Worm (Caenorhabditis elegans): Measurements from ENCODE around the gene acr-2.

The acr-2 gene

ce11 chrX:6749124-6749822 is 46.9 kb downstream of the acr-2 start:
- TF ChIP-seq egl-27 (tag; optimal IDR thresholded peaks at IDR 0.05): no peak
- TF ChIP-seq nhr-67 (tag; optimal IDR thresholded peaks at IDR 0.05): no peak
- peak; percentile 60 for TF ChIP-seq lsy-12 (tag; optimal IDR thresholded peaks at IDR 0.05)
- peak in 2 of 3 experiments; percentile 16 to 88 for TF ChIP-seq elt-3 (tag; optimal IDR thresholded peaks at IDR 0.05)
- TF ChIP-seq nfya-1 (tag; optimal IDR thresholded peaks at IDR 0.05; ENCODE audit: insufficient read depth): peak; percentile 65
- TF ChIP-seq nhr-23 (tag; optimal IDR thresholded peaks at IDR 0.05): peak; percentile 95
- no peak for TF ChIP-seq daf-12 (tag; optimal IDR thresholded peaks at IDR 0.05)
- peak; percentile 53 for TF ChIP-seq unc-62 (GFP tag; optimal IDR thresholded peaks at IDR 0.05)
- TF ChIP-seq zag-1 (tag; optimal IDR thresholded peaks at IDR 0.05): no peak
- TF ChIP-seq ceh-16 (tag; optimal IDR thresholded peaks at IDR 0.05): no peak
- TF ChIP-seq nhr-43 (tag; optimal IDR thresholded peaks at IDR 0.05; ENCODE audit: poor library complexity, severe bottlenecking): peak; percentile 93
- TF ChIP-seq jun-1 (tag; optimal IDR thresholded peaks at IDR 0.05): peak; percentile 69
- TF ChIP-seq sea-2 (GFP tag; optimal IDR thresholded peaks at IDR 0.05): no peak
- peak; percentile 82 for TF ChIP-seq ztf-4 (tag; optimal IDR thresholded peaks at IDR 0.05)
- no peak for TF ChIP-seq ceh-9 (tag; optimal IDR thresholded peaks at IDR 0.05)
- TF ChIP-seq lin-39 (tag; optimal IDR thresholded peaks at IDR 0.05): no peak
- peak; percentile 42 for TF ChIP-seq mml-1 (tag; optimal IDR thresholded peaks at IDR 0.05)
- TF ChIP-seq ceh-82 (tag; optimal IDR thresholded peaks at IDR 0.05): no peak
- TF ChIP-seq elt-2 (tag; optimal IDR thresholded peaks at IDR 0.05): peak; percentile 91
- no peak for TF ChIP-seq ama-1 (optimal IDR thresholded peaks at IDR 0.05)
- TF ChIP-seq ZK546.5 (tag; optimal IDR thresholded peaks at IDR 0.05): no peak
- no peak for TF ChIP-seq nhr-76 (tag; optimal IDR thresholded peaks at IDR 0.05)
- peak; percentile 67 for TF ChIP-seq nhr-28 (tag; optimal IDR thresholded peaks at IDR 0.05)
- TF ChIP-seq fkh-2 (tag; optimal IDR thresholded peaks at IDR 0.05): no peak
- TF ChIP-seq nhr-25 (tag; optimal IDR thresholded peaks at IDR 0.05): peak; percentile 74
- TF ChIP-seq mdl-1 (tag; optimal IDR thresholded peaks at IDR 0.05): peak; percentile 96
- TF ChIP-seq elt-1 (tag; optimal IDR thresholded peaks at IDR 0.05): no peak
- no peak for TF ChIP-seq lin-15B (tag; optimal IDR thresholded peaks at IDR 0.05)
- no peak for TF ChIP-seq nhr-12 (tag; optimal IDR thresholded peaks at IDR 0.05)
- peak; percentile 61 for TF ChIP-seq pha-4 (tag; optimal IDR thresholded peaks at IDR 0.05)
- peak; percentile 75 for TF ChIP-seq tbx-2 (tag; optimal IDR thresholded peaks at IDR 0.05)
- TF ChIP-seq nhr-237 (tag; optimal IDR thresholded peaks at IDR 0.05): no peak
- TF ChIP-seq nhr-77 (tag; optimal IDR thresholded peaks at IDR 0.05): no peak
- TF ChIP-seq nhr-11 (tag; optimal IDR thresholded peaks at IDR 0.05): no peak
- no peak for TF ChIP-seq fkh-10 (GFP tag; optimal IDR thresholded peaks at IDR 0.05)
- TF ChIP-seq hmg-11 (tag; optimal IDR thresholded peaks at IDR 0.05): no peak
- peak; percentile 27 for TF ChIP-seq pqm-1 (tag; optimal IDR thresholded peaks at IDR 0.05)
- no peak for TF ChIP-seq R02D3.7 (tag; optimal IDR thresholded peaks at IDR 0.05)
- TF ChIP-seq fos-1 (tag; optimal IDR thresholded peaks at IDR 0.05): no peak
- TF ChIP-seq egl-5 (tag; optimal IDR thresholded peaks at IDR 0.05): no peak
- TF ChIP-seq eor-1 (tag; optimal IDR thresholded peaks at IDR 0.05): peak in 1 of 2 experiments; percentile 8
- no peak for TF ChIP-seq skn-1 (tag; optimal IDR thresholded peaks at IDR 0.05)
- no peak for TF ChIP-seq aly-2 (tag; optimal IDR thresholded peaks at IDR 0.05)
- TF ChIP-seq ceh-28 (tag; optimal IDR thresholded peaks at IDR 0.05): no peak

- TF ChIP-seq tbx-2 (tag; optimal IDR thresholded peaks at IDR 0.05) (peak; percentile 77), elt-1 (tag; optimal IDR thresholded peaks at IDR 0.05) (peak; percentile 54), elt-2 (tag; optimal IDR thresholded peaks at IDR 0.05) (peak; percentile 89), pha-4 (tag; optimal IDR thresholded peaks at IDR 0.05) (peak; percentile 99), sea-2 (GFP tag; optimal IDR thresholded peaks at IDR 0.05) (no peak), jun-1 (tag; optimal IDR thresholded peaks at IDR 0.05) (peak; percentile 85), R02D3.7 (tag; optimal IDR thresholded peaks at IDR 0.05) (no peak), fkh-2 (tag; optimal IDR thresholded peaks at IDR 0.05) (no peak), nfya-1 (tag; optimal IDR thresholded peaks at IDR 0.05; ENCODE audit: insufficient read depth) (peak; percentile 75), daf-12 (tag; optimal IDR thresholded peaks at IDR 0.05) (no peak), ztf-11 (tag; optimal IDR thresholded peaks at IDR 0.05) (no peak), fkh-10 (GFP tag; optimal IDR thresholded peaks at IDR 0.05) (no peak), ceh-28 (tag; optimal IDR thresholded peaks at IDR 0.05) (peak; percentile 45), elt-3 (tag; optimal IDR thresholded peaks at IDR 0.05) (peak in 1 of 3 experiments; percentile 78), lin-39 (tag; optimal IDR thresholded peaks at IDR 0.05) (peak; percentile 72), mdl-1 (tag; optimal IDR thresholded peaks at IDR 0.05) (peak; percentile 100), nhr-25 (tag; optimal IDR thresholded peaks at IDR 0.05) (peak; percentile 95), zag-1 (tag; optimal IDR thresholded peaks at IDR 0.05) (no peak), lin-15B (tag; optimal IDR thresholded peaks at IDR 0.05) (no peak), unc-39 (tag; optimal IDR thresholded peaks at IDR 0.05) (no peak), unc-62 (GFP tag; optimal IDR thresholded peaks at IDR 0.05) (peak; percentile 41), nhr-11 (tag; optimal IDR thresholded peaks at IDR 0.05) (peak; percentile 64), nhr-28 (tag; optimal IDR thresholded peaks at IDR 0.05) (no peak), skn-1 (tag; optimal IDR thresholded peaks at IDR 0.05) (no peak), fos-1 (tag; optimal IDR thresholded peaks at IDR 0.05) (no peak), snpc-4 (tag; optimal IDR thresholded peaks at IDR 0.05) (peak; percentile 31), aly-2 (tag; optimal IDR thresholded peaks at IDR 0.05) (no peak), eor-1 (tag; optimal IDR thresholded peaks at IDR 0.05) (peak; percentile 39 to 57), hmg-11 (tag; optimal IDR thresholded peaks at IDR 0.05) (peak; percentile 68), ztf-4 (tag; optimal IDR thresholded peaks at IDR 0.05) (no peak), nhr-237 (tag; optimal IDR thresholded peaks at IDR 0.05) (no peak), nhr-67 (tag; optimal IDR thresholded peaks at IDR 0.05) (no peak), ceh-9 (tag; optimal IDR thresholded peaks at IDR 0.05) (no peak), nhr-43 (tag; optimal IDR thresholded peaks at IDR 0.05; ENCODE audit: poor library complexity, severe bottlenecking) (peak; percentile 83), nhr-76 (tag; optimal IDR thresholded peaks at IDR 0.05) (no peak), pqm-1 (tag; optimal IDR thresholded peaks at IDR 0.05) (peak; percentile 87)
These were observed 47.8 kb downstream of the acr-2 start for ce11 chrX:6750145-6750544.
